Fruit fly (Drosophila melanogaster) whole organism, embryonic: ENCODE measurements around the gene CG14960.

Source experiments
- Antp ChIP-seq: fragments of 200-800 bp; sonication (Bioruptor generic); optimal IDR thresholded peaks from 3 replicates; lab custom pipeline; 2016; ENCODE audit warnings: missing biosample characterization, missing genetic modification characterization
- Atf6 ChIP-seq: fragments of 200-800 bp; sonication (Bioruptor generic); IDR thresholded peaks from 2 replicates; pipeline ENCODE4 v1.3.6; 2022; ENCODE audit warnings: missing biosample characterization, missing genetic modification characterization
- CG10267 ChIP-seq: fragments of 200-800 bp; sonication (Bioruptor generic); optimal IDR thresholded peaks from 2 replicates; lab custom pipeline; 2018; ENCODE audit warnings: missing biosample characterization, mild to moderate bottlenecking, missing genetic modification characterization, moderate library complexity
- CG10274 ChIP-seq: fragments of 200-800 bp; sonication (Bioruptor generic); optimal IDR thresholded peaks from 3 replicates; lab custom pipeline; 2017; ENCODE audit warnings: missing biosample characterization, mild to moderate bottlenecking, missing genetic modification characterization
- CG1233 ChIP-seq: fragments of 200-800 bp; sonication (Bioruptor generic); optimal IDR thresholded peaks from 4 replicates; lab custom pipeline; 2018; ENCODE audit warnings: missing biosample characterization, mild to moderate bottlenecking, missing genetic modification characterization
- CG14710 ChIP-seq: fragments of 200-800 bp; sonication (Bioruptor generic); optimal IDR thresholded peaks from 3 replicates; lab custom pipeline; 2019; ENCODE audit warnings: missing biosample characterization, mild to moderate bottlenecking, missing genetic modification characterization, moderate library complexity
- CG14860 ChIP-seq: fragments of 200-800 bp; sonication (Bioruptor generic); IDR thresholded peaks from 3 replicates; pipeline ENCODE4 v1.3.6; 2022; ENCODE audit warnings: missing biosample characterization, missing genetic modification characterization; ENCODE audit not compliant: partially characterized antibody
- CG1529 ChIP-seq: fragments of 200-800 bp; sonication (Bioruptor generic); optimal IDR thresholded peaks from 3 replicates; lab custom pipeline; 2018; ENCODE audit warnings: missing biosample characterization, missing genetic modification characterization
- CG18599 ChIP-seq: fragments of 200-800 bp; sonication (Bioruptor generic); optimal IDR thresholded peaks from 3 replicates; lab custom pipeline; 2017; ENCODE audit warnings: missing biosample characterization, missing genetic modification characterization, mild to moderate bottlenecking, moderate library complexity, missing genetic modification reagents
- CG2712 ChIP-seq: fragments of 200-800 bp; optimal IDR thresholded peaks from 3 replicates; lab custom pipeline; 2019; ENCODE audit warnings: missing biosample characterization, mild to moderate bottlenecking, missing genetic modification characterization, moderate library complexity
- CG31388 ChIP-seq: fragments of 200-800 bp; sonication (Bioruptor generic); optimal IDR thresholded peaks from 2 replicates; lab custom pipeline; 2016; ENCODE audit warnings: missing biosample characterization, missing genetic modification characterization
- CG3726 ChIP-seq: fragments of 200-800 bp; sonication (Bioruptor generic); IDR thresholded peaks from 3 replicates; pipeline ENCODE4, ENCODE4 v1.3.6; 2022; ENCODE audit warnings: missing biosample characterization, missing genetic modification characterization
- CG6689 ChIP-seq: fragments of 200-800 bp; sonication (Bioruptor generic); IDR thresholded peaks from 2 replicates; pipeline ENCODE4 v1.3.6; 2022; ENCODE audit warnings: missing biosample characterization, missing genetic modification characterization
- CG6813 ChIP-seq: fragments of 200-800 bp; sonication (Bioruptor generic); optimal IDR thresholded peaks from 2 replicates; lab custom pipeline; 2017; ENCODE audit warnings: missing biosample characterization, missing genetic modification characterization, mild to moderate bottlenecking, moderate library complexity, missing genetic modification reagents
- CG7556 ChIP-seq: fragments of 200-800 bp; sonication (Bioruptor generic); optimal IDR thresholded peaks from 2 replicates; lab custom pipeline; 2017; ENCODE audit warnings: missing biosample characterization, mild to moderate bottlenecking, missing genetic modification characterization
- CG7839 ChIP-seq: fragments of 200-800 bp; sonication (Bioruptor generic); optimal IDR thresholded peaks from 3 replicates; lab custom pipeline; 2018; ENCODE audit warnings: missing biosample characterization, mild to moderate bottlenecking, missing genetic modification characterization, moderate library complexity
- CG9437 ChIP-seq: fragments of 200-800 bp; sonication (Bioruptor generic); optimal IDR thresholded peaks from 2 replicates; lab custom pipeline; 2018; ENCODE audit warnings: missing biosample characterization, mild to moderate bottlenecking, missing genetic modification characterization
- CG9932 ChIP-seq: fragments of 200-800 bp; sonication (Bioruptor generic); IDR thresholded peaks from 2 replicates; pipeline ENCODE4 v1.3.6; 2022; ENCODE audit warnings: missing biosample characterization, missing genetic modification characterization
- Dfd ChIP-seq, 2 experiments: fragments of >200 bp; optimal IDR thresholded peaks; 2 replicates each; lab custom pipeline; 2017; ENCODE audit warnings: missing biosample characterization in 2 of 2, missing genetic modification characterization in 2 of 2
- Eip74EF ChIP-seq, 2 experiments: fragments of 200-800 bp in 1 of 2; fragments of >200 bp in 1 of 2; sonication (Bioruptor generic) in 1 of 2; optimal IDR thresholded peaks; 2 replicates each; lab custom pipeline; 2017 to 2019; ENCODE audit warnings: missing biosample characterization in 2 of 2, missing genetic modification characterization in 2 of 2, mild to moderate bottlenecking in 1 of 2, moderate library complexity in 1 of 2
- Gug ChIP-seq: fragments of 200-800 bp; sonication (Bioruptor generic); IDR thresholded peaks from 4 replicates; pipeline ENCODE4 v1.3.6; 2022; ENCODE audit warnings: missing biosample characterization, missing genetic modification characterization
- Mes4 ChIP-seq: fragments of 200-800 bp; sonication (Bioruptor generic); optimal IDR thresholded peaks from 2 replicates; lab custom pipeline; 2016; ENCODE audit warnings: missing biosample characterization, missing genetic modification characterization
- Ravus ChIP-seq: fragments of 200-800 bp; sonication (Bioruptor generic); IDR thresholded peaks from 2 replicates; pipeline ENCODE4 v1.3.6; 2022; ENCODE audit warnings: missing biosample characterization, missing genetic modification characterization
- Taf1 ChIP-seq: fragments of 200-800 bp; sonication (Bioruptor generic); IDR thresholded peaks from 2 replicates; pipeline ENCODE4 v1.3.6; 2022; ENCODE audit warnings: missing biosample characterization, missing genetic modification characterization
- Trl ChIP-seq, 3 experiments: fragments of >200 bp in 2 of 3; fragments of 200-800 bp in 1 of 3; sonication (Bioruptor generic) in 1 of 3; optimal IDR thresholded peaks; 2 replicates in 1 of 3; 3 replicates in 2 of 3; lab custom pipeline; 2016 to 2017; ENCODE audit warnings: missing biosample characterization in 1 of 3, missing genetic modification characterization in 1 of 3
- YL-1 ChIP-seq: fragments of 200-800 bp; sonication (Bioruptor generic); optimal IDR thresholded peaks from 3 replicates; lab custom pipeline; 2017; ENCODE audit warnings: missing biosample characterization, mild to moderate bottlenecking, missing genetic modification characterization
- ac ChIP-seq: fragments of 200-800 bp; sonication (Bioruptor generic); optimal IDR thresholded peaks from 3 replicates; lab custom pipeline; 2017; ENCODE audit warnings: missing biosample characterization, mild to moderate bottlenecking, missing genetic modification characterization
- ase ChIP-seq: fragments of 200-800 bp; sonication (Bioruptor generic); IDR thresholded peaks from 3 replicates; pipeline ENCODE4 v1.3.6; 2022; ENCODE audit warnings: missing biosample characterization, missing genetic modification characterization
- bab2 ChIP-seq: fragments of 200-800 bp; sonication (Bioruptor generic); optimal IDR thresholded peaks from 2 replicates; lab custom pipeline; 2016; ENCODE audit warnings: missing biosample characterization, missing genetic modification characterization
- cg ChIP-seq: fragments of 200-800 bp; sonication (Bioruptor generic); optimal IDR thresholded peaks from 3 replicates; lab custom pipeline; 2019; ENCODE audit warnings: missing biosample characterization, mild to moderate bottlenecking, missing genetic modification characterization, moderate library complexity
- chn ChIP-seq: fragments of 200-800 bp; sonication (Bioruptor generic); optimal IDR thresholded peaks from 2 replicates; lab custom pipeline; 2016; ENCODE audit warnings: missing biosample characterization, missing genetic modification characterization
- dati ChIP-seq: fragments of 200-800 bp; sonication (Bioruptor generic); IDR thresholded peaks from 2 replicates; pipeline ENCODE4 v1.3.6; 2022; ENCODE audit warnings: missing biosample characterization, missing genetic modification characterization
- dmrt99B ChIP-seq: fragments of 200-800 bp; sonication (Bioruptor generic); optimal IDR thresholded peaks from 2 replicates; lab custom pipeline; 2018; ENCODE audit warnings: missing biosample characterization, mild to moderate bottlenecking, missing genetic modification characterization, moderate library complexity
- dpn ChIP-seq, 2 experiments: fragments of 200-800 bp; sonication (Bioruptor generic); optimal IDR thresholded peaks; 3 replicates each; lab custom pipeline; 2016; ENCODE audit warnings: missing biosample characterization in 2 of 2, missing genetic modification characterization in 2 of 2
- emc ChIP-seq: fragments of 200-800 bp; sonication (Bioruptor generic); optimal IDR thresholded peaks from 2 replicates; lab custom pipeline; 2016; ENCODE audit warnings: missing biosample characterization, missing genetic modification characterization
- gcm ChIP-seq: fragments of 200-800 bp; sonication (Bioruptor generic); optimal IDR thresholded peaks from 2 replicates; lab custom pipeline; 2019; ENCODE audit warnings: missing biosample characterization, mild to moderate bottlenecking, missing genetic modification characterization, moderate library complexity
- her ChIP-seq: fragments of 200-800 bp; sonication (Bioruptor generic); optimal IDR thresholded peaks from 2 replicates; lab custom pipeline; 2016; ENCODE audit warnings: missing biosample characterization, missing genetic modification characterization
- knrl ChIP-seq: fragments of 200-800 bp; sonication (Bioruptor generic); IDR thresholded peaks from 3 replicates; pipeline ENCODE4 v1.3.6; 2022; ENCODE audit warnings: missing biosample characterization, missing genetic modification characterization; ENCODE audit not compliant: partially characterized antibody
- lab ChIP-seq: fragments of 200-800 bp; sonication (Bioruptor generic); optimal IDR thresholded peaks from 3 replicates; lab custom pipeline; 2017; ENCODE audit warnings: missing biosample characterization, missing genetic modification characterization, mild to moderate bottlenecking, moderate library complexity, missing genetic modification reagents
- odd ChIP-seq: fragments of 200-800 bp; sonication (Bioruptor generic); optimal IDR thresholded peaks from 2 replicates; lab custom pipeline; 2017; ENCODE audit warnings: missing biosample characterization, mild to moderate bottlenecking, missing genetic modification characterization
- pfk ChIP-seq: fragments of 200-800 bp; sonication (Bioruptor generic); optimal IDR thresholded peaks from 2 replicates; lab custom pipeline; 2018; ENCODE audit warnings: missing biosample characterization, mild to moderate bottlenecking, missing genetic modification characterization, moderate library complexity
- pnt ChIP-seq: fragments of 200-800 bp; sonication (Bioruptor generic); optimal IDR thresholded peaks from 3 replicates; lab custom pipeline; 2016; ENCODE audit warnings: missing biosample characterization, missing genetic modification characterization
- prd ChIP-seq, 3 experiments: fragments of >200 bp in 2 of 3; fragments of 200-800 bp in 1 of 3; sonication (Bioruptor generic) in 1 of 3; optimal IDR thresholded peaks in 2 of 3; IDR thresholded peaks in 1 of 3; 2 replicates in 2 of 3; 3 replicates in 1 of 3; pipeline versions ENCODE4 v1.3.6 to Lab custom; 2017 to 2022; ENCODE audit warnings: missing biosample characterization in 1 of 3, missing genetic modification characterization in 1 of 3
- pros ChIP-seq: fragments of 200-800 bp; sonication (Bioruptor generic); optimal IDR thresholded peaks from 3 replicates; lab custom pipeline; 2019; ENCODE audit warnings: missing biosample characterization, mild to moderate bottlenecking, missing genetic modification characterization, moderate library complexity
- sisA ChIP-seq: fragments of 200-800 bp; sonication (Bioruptor generic); IDR thresholded peaks from 2 replicates; pipeline ENCODE4 v1.3.6; 2022; ENCODE audit warnings: missing biosample characterization, missing genetic modification characterization
- slbo ChIP-seq: fragments of 200-800 bp; sonication (Bioruptor generic); IDR thresholded peaks from 2 replicates; pipeline ENCODE4 v1.3.6; 2022; ENCODE audit warnings: missing biosample characterization, missing genetic modification characterization
- sob ChIP-seq: fragments of 200-800 bp; sonication (Bioruptor generic); IDR thresholded peaks from 2 replicates; pipeline ENCODE4 v1.3.6; 2022; ENCODE audit warnings: missing biosample characterization, missing genetic modification characterization
- tll ChIP-seq, 2 experiments: fragments of 200-800 bp in 1 of 2; fragments of >200 bp in 1 of 2; sonication (Bioruptor generic) in 1 of 2; optimal IDR thresholded peaks; 2 replicates each; lab custom pipeline; 2017 to 2019; ENCODE audit warnings: missing biosample characterization in 2 of 2, missing genetic modification characterization in 2 of 2, mild to moderate bottlenecking in 1 of 2, moderate library complexity in 1 of 2
- tna ChIP-seq: fragments of 200-800 bp; sonication (Bioruptor generic); IDR thresholded peaks from 2 replicates; pipeline ENCODE4 v1.3.6; 2022; ENCODE audit warnings: missing biosample characterization, missing genetic modification characterization; ENCODE audit not compliant: partially characterized antibody

CG14960 gene

DNA sequence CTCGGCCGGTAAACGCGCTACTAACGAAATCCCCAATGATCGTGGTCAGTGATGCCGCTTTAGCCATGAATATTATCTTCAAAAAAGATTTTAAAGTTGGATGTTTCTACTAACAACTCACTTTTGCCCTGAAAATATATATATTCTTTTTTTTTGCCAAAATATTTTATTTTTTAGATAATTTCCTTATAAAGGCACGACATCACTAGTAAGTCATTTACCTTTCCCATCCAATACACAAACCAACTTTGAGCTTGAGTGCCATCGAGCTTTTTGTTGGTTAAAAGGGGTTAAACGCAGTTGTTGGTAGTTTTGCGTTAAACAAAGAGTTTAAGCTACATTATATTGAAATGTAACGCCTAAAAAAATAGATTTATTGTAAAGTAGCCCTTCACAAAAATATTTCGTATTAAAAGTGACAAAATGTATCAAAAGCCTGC, 32.3 kb downstream of the CG14960 start, which contains the start of gene CG14968 (continued):
- no peak for TF ChIP-seq pfk (GFP tag; lab: Kevin White, UChicago)
- peak; percentile 86 for TF ChIP-seq CG14710 (tag; lab: Kevin White, UChicago)
- peak; percentile 97 for TF ChIP-seq Atf6 (GFP tag; lab: Robert Waterston, UW)
- peak; percentile 96 for TF ChIP-seq ase (GFP tag; lab: Robert Waterston, UW)
- TF ChIP-seq her (GFP tag; lab: Kevin White, UChicago), result peak; percentile 36
- TF ChIP-seq slbo (GFP tag; lab: Robert Waterston, UW), result peak; percentile 98
- TF ChIP-seq CG1529 (GFP tag; lab: Kevin White, UChicago), result peak; percentile 74
- peak; percentile 80 for TF ChIP-seq CG31388 (GFP tag; lab: Kevin White, UChicago)
- TF ChIP-seq pros (GFP tag; lab: Kevin White, UChicago), result no peak
- TF ChIP-seq tna (GFP tag; lab: Robert Waterston, UW), result no peak
- TF ChIP-seq chn (GFP tag; lab: Kevin White, UChicago), result peak; percentile 83
- peak; percentile 98 for TF ChIP-seq CG9932 (GFP tag; lab: Robert Waterston, UW)
- TF ChIP-seq CG1233 (GFP tag; lab: Kevin White, UChicago), result peak; percentile 92
- TF ChIP-seq prd (optimal IDR thresholded peaks at IDR 0.05; lab: Kevin White, UChicago), result no peak
- peak; percentile 92 for TF ChIP-seq prd (GFP tag; IDR thresholded peaks at IDR 0.05; lab: Robert Waterston, UW)
- peak; percentile 93 for TF ChIP-seq CG6689 (GFP tag; lab: Robert Waterston, UW)
- TF ChIP-seq cg, result no peak
- no peak for TF ChIP-seq Trl (optimal IDR thresholded peaks at IDR 0.05; lab: Kevin White, UChicago)
- peak; percentile 65 for TF ChIP-seq Trl (GFP tag; optimal IDR thresholded peaks at IDR 0.05; lab: Kevin White, UChicago)
- TF ChIP-seq bab2 (GFP tag; lab: Kevin White, UChicago), result peak; percentile 87
- TF ChIP-seq CG18599, result peak; percentile 97
- TF ChIP-seq emc (GFP tag; lab: Kevin White, UChicago), result peak; percentile 67
- TF ChIP-seq CG7839, result peak; percentile 95
- peak; percentile 23 for TF ChIP-seq Antp (GFP tag; lab: Kevin White, UChicago)
- TF ChIP-seq CG10274 (GFP tag; lab: Kevin White, UChicago), result peak; percentile 71
- peak; percentile 88 for TF ChIP-seq odd (GFP tag; lab: Kevin White, UChicago)
- TF ChIP-seq Mes4 (GFP tag; lab: Kevin White, UChicago), result no peak
- TF ChIP-seq CG10267 (tag; lab: Kevin White, UChicago), result peak; percentile 84
- peak; percentile 79 for TF ChIP-seq gcm (GFP tag; lab: Kevin White, UChicago)
- TF ChIP-seq dpn (GFP tag; optimal IDR thresholded peaks at IDR 0.05; lab: Kevin White, UChicago), result peak; percentile 87 to 94
- peak; percentile 41 for TF ChIP-seq YL-1
- TF ChIP-seq CG7556 (GFP tag; lab: Kevin White, UChicago), result peak; percentile 86
- peak; percentile 93 for TF ChIP-seq dmrt99B (tag; lab: Kevin White, UChicago)
- peak; percentile 98 for TF ChIP-seq sob (GFP tag; lab: Robert Waterston, UW)
- TF ChIP-seq CG2712, result peak; percentile 87
- peak; percentile 87 for TF ChIP-seq CG3726
- TF ChIP-seq CG6813 (GFP tag; lab: Kevin White, UChicago), result peak; percentile 92
- no peak for TF ChIP-seq knrl (GFP tag; lab: Robert Waterston, UW)
- TF ChIP-seq Ravus (GFP tag; lab: Robert Waterston, UW), result peak; percentile 86
- TF ChIP-seq Gug (GFP tag; lab: Robert Waterston, UW), result peak; percentile 86
- no peak for TF ChIP-seq tll (GFP tag; optimal IDR thresholded peaks at IDR 0.05; lab: Kevin White, UChicago)
- peak; percentile 8 for TF ChIP-seq ac (GFP tag; lab: Kevin White, UChicago)
- peak; percentile 91 for TF ChIP-seq Taf1 (GFP tag; lab: Robert Waterston, UW)
- TF ChIP-seq CG14860, result no peak
- TF ChIP-seq dati (GFP tag; lab: Robert Waterston, UW), result peak; percentile 90
- TF ChIP-seq Eip74EF (GFP tag; optimal IDR thresholded peaks at IDR 0.05; lab: Kevin White, UChicago), result peak in 1 of 2 experiments; percentile 85
- peak; percentile 91 for TF ChIP-seq sisA (GFP tag; lab: Robert Waterston, UW)
- peak; percentile 98 for TF ChIP-seq lab
- peak; percentile 19 for TF ChIP-seq pnt (GFP tag; lab: Kevin White, UChicago)
- TF ChIP-seq CG9437 (GFP tag; lab: Kevin White, UChicago), result peak; percentile 83
- no peak for TF ChIP-seq Dfd (GFP tag; optimal IDR thresholded peaks at IDR 0.05; lab: Kevin White, UChicago)
